Worm (Caenorhabditis elegans) whole organism, L1 larva: ENCODE data around the gene W03F9.9.

Experiments
- ceh-88 ChIP-seq: fragments of 200-800 bp; sonication (Bioruptor generic); IDR thresholded peaks from 2 replicates; pipeline ENCODE4 v1.3.6; 2022; ENCODE audit warnings: missing genetic modification characterization, missing compliant biosample characterization
- lin-39 ChIP-seq: fragments of 150-350 bp; optimal IDR thresholded peaks from 2 replicates; lab custom pipeline; 2014; ENCODE audit warnings: missing biosample characterization, missing genetic modification reagents, missing genetic modification characterization

- TF ChIP-seq ceh-88 (GFP tag; lab: Robert Waterston, UW) (no peak), lin-39 (tag; lab: Kevin White, UChicago) (no peak)
Measured at ce11 chrV:130186-130585, 8.5 kb upstream of the W03F9.9 start.
